Worm (Caenorhabditis elegans) whole organism, young adult: ENCODE data around the gene acl-9.
A peak's percentile ranks its signal among the peaks of the same experiment; 100 is the strongest.

Experiments
- C06A6.2 ChIP-seq: fragments of 200-800 bp; sonication (Bioruptor generic); conservative IDR thresholded peaks from 2 replicates; pipeline ENCODE4 v1.3.6; 2022; ENCODE audit warnings: missing genetic modification characterization, missing compliant biosample characterization
- F22D6.2 ChIP-seq: sonication (generic microtip); optimal IDR thresholded peaks from 2 replicates; lab custom pipeline; 2016; ENCODE audit warnings: mild to moderate bottlenecking, missing genetic modification characterization, missing compliant biosample characterization
- F39B2.1 ChIP-seq: fragments of 200-800 bp; sonication (Bioruptor generic); IDR thresholded peaks from 2 replicates; pipeline ENCODE4 v1.3.6; 2022; ENCODE audit warnings: missing genetic modification reagents, missing genetic modification characterization, missing compliant biosample characterization
- F55B11.4 ChIP-seq: sonication (generic microtip); optimal IDR thresholded peaks from 2 replicates; lab custom pipeline; 2016; ENCODE audit warnings: missing compliant biosample characterization, missing genetic modification characterization, borderline replicate concordance; ENCODE audit not compliant: insufficient read depth
- F57C9.4 ChIP-seq: sonication (generic microtip); optimal IDR thresholded peaks from 2 replicates; lab custom pipeline; 2017; ENCODE audit warnings: mild to moderate bottlenecking, missing genetic modification characterization, missing compliant biosample characterization
- ama-1 ChIP-seq, 3 experiments: fragments of 150-350 bp in 1 of 3; sonication (generic microtip) in 2 of 3; optimal IDR thresholded peaks; 2 replicates each; lab custom pipeline; 2014 to 2018; ENCODE audit warnings: missing biosample characterization in 2 of 3, missing genetic modification characterization in 2 of 3, missing genetic modification reagents in 2 of 3
- athp-1 ChIP-seq: sonication (generic microtip); optimal IDR thresholded peaks from 2 replicates; lab custom pipeline; 2017; ENCODE audit warnings: mild to moderate bottlenecking, missing genetic modification characterization, missing compliant biosample characterization
- cebp-1 ChIP-seq, 2 experiments: fragments of 200-800 bp in 1 of 2; sonication (Bioruptor generic) in 1 of 2; sonication (generic microtip) in 1 of 2; IDR thresholded peaks in 1 of 2; optimal IDR thresholded peaks in 1 of 2; 2 replicates each; pipeline versions ENCODE4 v1.3.6 to Lab custom; 2017 to 2022; ENCODE audit warnings: missing compliant biosample characterization in 2 of 2, missing genetic modification characterization in 2 of 2, mild to moderate bottlenecking in 1 of 2, missing genetic modification reagents in 1 of 2, moderate library complexity in 1 of 2
- ceh-27 ChIP-seq: fragments of 200-800 bp; sonication (Bioruptor generic); optimal IDR thresholded peaks from 2 replicates; lab custom pipeline; 2018; ENCODE audit warnings: mild to moderate bottlenecking, missing genetic modification characterization, moderate library complexity, missing compliant biosample characterization
- ceh-79 ChIP-seq: sonication (generic microtip); optimal IDR thresholded peaks from 2 replicates; lab custom pipeline; 2017; ENCODE audit warnings: mild to moderate bottlenecking, missing genetic modification characterization, missing compliant biosample characterization
- ceh-91 ChIP-seq: fragments of 200-800 bp; sonication (Bioruptor generic); IDR thresholded peaks from 2 replicates; pipeline ENCODE4 v1.3.6; 2022; ENCODE audit warnings: missing genetic modification reagents, missing genetic modification characterization, missing compliant biosample characterization
- die-1 ChIP-seq: sonication (generic microtip); optimal IDR thresholded peaks from 2 replicates; lab custom pipeline; 2016; ENCODE audit warnings: missing genotype, mild to moderate bottlenecking, missing genetic modification characterization, missing compliant biosample characterization
- dox-1 ChIP-seq: fragments of 200-800 bp; sonication (Bioruptor generic); IDR thresholded peaks from 2 replicates; pipeline ENCODE4 v1.3.6; 2022; ENCODE audit warnings: missing genetic modification reagents, missing genetic modification characterization, missing compliant biosample characterization
- egl-44 ChIP-seq: fragments of 200-800 bp; sonication (Bioruptor generic); IDR thresholded peaks from 2 replicates; pipeline ENCODE4 v1.3.6; 2022; ENCODE audit warnings: missing genetic modification reagents, missing genetic modification characterization, missing compliant biosample characterization
- ets-4 ChIP-seq: fragments of 200-800 bp; sonication (Bioruptor generic); optimal IDR thresholded peaks from 2 replicates; lab custom pipeline; 2018; ENCODE audit warnings: mild to moderate bottlenecking, missing genetic modification characterization, missing compliant biosample characterization
- hmg-1.2 ChIP-seq: fragments of 200-800 bp; sonication (Bioruptor generic); IDR thresholded peaks from 2 replicates; pipeline ENCODE4 v1.3.6; 2022; ENCODE audit warnings: missing genetic modification reagents, missing genetic modification characterization, missing compliant biosample characterization
- hsf-1 ChIP-seq: fragments of 200-800 bp; sonication (Bioruptor generic); IDR thresholded peaks from 2 replicates; pipeline ENCODE4 v1.3.6; 2022; ENCODE audit warnings: missing genetic modification reagents, missing genetic modification characterization, missing compliant biosample characterization
- lag-1 ChIP-seq: fragments of 200-800 bp; sonication (Bioruptor generic); IDR thresholded peaks from 2 replicates; pipeline ENCODE4 v1.3.6; 2022; ENCODE audit warnings: missing genetic modification reagents, missing genetic modification characterization, missing compliant biosample characterization
- let-607 ChIP-seq, 2 experiments: fragments of 200-800 bp in 1 of 2; sonication (Bioruptor generic) in 1 of 2; sonication (generic microtip) in 1 of 2; optimal IDR thresholded peaks; 2 replicates each; lab custom pipeline; 2016 to 2018; ENCODE audit warnings: mild to moderate bottlenecking in 2 of 2, missing compliant biosample characterization in 2 of 2, missing genetic modification characterization in 2 of 2, moderate library complexity in 2 of 2, missing genotype in 1 of 2
- lin-26 ChIP-seq: fragments of 200-800 bp; sonication (Bioruptor generic); IDR thresholded peaks from 2 replicates; pipeline ENCODE4 v1.3.6; 2022; ENCODE audit warnings: missing genetic modification reagents, missing genetic modification characterization, missing compliant biosample characterization
- lin-35 ChIP-seq, 3 experiments: fragments of 150-350 bp in 2 of 3; sonication (generic microtip) in 1 of 3; optimal IDR thresholded peaks; 2 replicates each; lab custom pipeline; 2014 to 2018; ENCODE audit warnings: missing biosample characterization in 3 of 3, missing genetic modification characterization in 3 of 3, missing genetic modification reagents in 3 of 3
- lir-1 ChIP-seq: fragments of 200-800 bp; sonication (Bioruptor generic); conservative IDR thresholded peaks from 2 replicates; pipeline ENCODE4 v1.3.6; 2022; ENCODE audit warnings: missing genetic modification reagents, missing genetic modification characterization, missing compliant biosample characterization
- lsy-27 ChIP-seq: sonication (generic microtip); optimal IDR thresholded peaks from 2 replicates; lab custom pipeline; 2017; ENCODE audit warnings: missing genetic modification characterization, mild to moderate bottlenecking, missing compliant biosample characterization, antibody characterized with exemption, missing genotype, borderline replicate concordance; ENCODE audit not compliant: insufficient read depth
- mcd-1 ChIP-seq: fragments of 200-800 bp; sonication (Bioruptor generic); IDR thresholded peaks from 2 replicates; pipeline ENCODE4 v1.3.6; 2022; ENCODE audit warnings: missing genetic modification reagents, missing genetic modification characterization, missing compliant biosample characterization
- mel-28 ChIP-seq: sonication (generic microtip); optimal IDR thresholded peaks from 2 replicates; lab custom pipeline; 2016; ENCODE audit warnings: borderline replicate concordance, mild to moderate bottlenecking, missing genetic modification characterization, missing compliant biosample characterization
- mes-4 ChIP-seq: sonication (generic microtip); optimal IDR thresholded peaks from 2 replicates; lab custom pipeline; 2016; ENCODE audit warnings: missing genotype, missing genetic modification characterization, missing compliant biosample characterization
- nfyb-1 ChIP-seq: fragments of 200-800 bp; sonication (Bioruptor generic); IDR thresholded peaks from 2 replicates; pipeline ENCODE4 v1.3.6; 2022; ENCODE audit warnings: missing genetic modification reagents, missing genetic modification characterization, missing compliant biosample characterization
- nhr-27 ChIP-seq: fragments of 200-800 bp; sonication (Bioruptor generic); optimal IDR thresholded peaks from 2 replicates; lab custom pipeline; 2018; ENCODE audit warnings: mild to moderate bottlenecking, missing genetic modification characterization, moderate library complexity, missing compliant biosample characterization
- nhr-80 ChIP-seq: sonication (generic microtip); optimal IDR thresholded peaks from 2 replicates; lab custom pipeline; 2016; ENCODE audit warnings: missing genetic modification characterization, missing compliant biosample characterization
- pbrm-1 ChIP-seq: fragments of 200-800 bp; sonication (Bioruptor generic); IDR thresholded peaks from 2 replicates; pipeline ENCODE4 v1.3.6; 2022; ENCODE audit warnings: missing genetic modification reagents, missing genetic modification characterization, missing compliant biosample characterization
- pha-4 ChIP-seq: fragments of 150-350 bp; sonication (generic microtip); optimal IDR thresholded peaks from 2 replicates; lab custom pipeline; 2014; ENCODE audit warnings: missing biosample characterization, missing genetic modification reagents, missing genetic modification characterization
- rpc-1 ChIP-seq, 2 experiments: fragments of 150-350 bp in 1 of 2; sonication (generic microtip) in 1 of 2; optimal IDR thresholded peaks; 2 replicates each; lab custom pipeline; 2014 to 2018; ENCODE audit warnings: missing biosample characterization in 1 of 2, missing genetic modification characterization in 1 of 2, missing genetic modification reagents in 1 of 2, missing genotype in 1 of 2
- sdz-38 ChIP-seq: sonication (generic microtip); optimal IDR thresholded peaks from 2 replicates; lab custom pipeline; 2016; ENCODE audit warnings: missing genotype, missing genetic modification characterization, missing compliant biosample characterization
- sea-2 ChIP-seq: fragments of 200-800 bp; sonication (Bioruptor generic); IDR thresholded peaks from 2 replicates; pipeline ENCODE4 v1.3.6; 2022; ENCODE audit warnings: missing genetic modification characterization, missing compliant biosample characterization
- snpc-3.4 ChIP-seq: sonication (generic microtip); optimal IDR thresholded peaks from 2 replicates; lab custom pipeline; 2017; ENCODE audit warnings: missing genetic modification characterization, mild to moderate bottlenecking, missing compliant biosample characterization, antibody characterized with exemption, moderate library complexity, missing genotype, missing genetic modification reagents
- xnd-1 ChIP-seq: sonication (generic microtip); optimal IDR thresholded peaks from 2 replicates; lab custom pipeline; 2016; ENCODE audit warnings: missing genotype, missing genetic modification reagents, missing genetic modification characterization, missing compliant biosample characterization
- ztf-18 ChIP-seq: sonication (generic microtip); optimal IDR thresholded peaks from 2 replicates; lab custom pipeline; 2016; ENCODE audit warnings: missing genotype, mild to moderate bottlenecking, missing genetic modification characterization, missing compliant biosample characterization
- ztf-28 ChIP-seq: fragments of 200-800 bp; sonication (Bioruptor generic); IDR thresholded peaks from 2 replicates; pipeline ENCODE4 v1.3.6; 2022; ENCODE audit warnings: missing genetic modification reagents, missing genetic modification characterization, missing compliant biosample characterization

Gene acl-9

DNA sequence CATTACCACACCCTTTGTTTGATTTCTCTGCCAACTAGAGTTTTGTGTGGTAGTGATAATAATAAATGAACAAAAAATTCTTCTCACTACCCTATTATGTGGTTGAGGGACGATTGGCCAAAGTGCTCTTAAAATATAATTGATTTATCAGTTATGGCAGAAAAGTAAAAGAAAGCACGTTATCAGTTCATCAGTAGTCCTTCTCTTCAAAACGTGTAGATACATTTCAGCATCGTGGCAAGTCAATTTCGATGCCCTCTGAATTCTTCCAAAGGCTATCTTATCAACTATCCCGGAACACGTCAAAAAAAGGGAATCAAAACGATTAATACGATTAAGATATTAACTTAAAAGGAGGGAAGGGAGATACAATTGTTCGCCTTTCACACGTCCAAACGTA, 40.0 kb upstream of the acl-9 start (continued):
- TF ChIP-seq F57C9.4 (no peak), ets-4 (GFP tag; lab: Kevin White, UChicago) (peak; percentile 94), pha-4 (tag; lab: Kevin White, UChicago) (no peak), ceh-27 (GFP tag; lab: Kevin White, UChicago) (no peak), nhr-80 (tag; lab: Kevin White, UChicago) (peak; percentile 96), snpc-3.4 (tag; lab: Kevin White, UChicago) (no peak), rpc-1 (optimal IDR thresholded peaks at IDR 0.05; lab: Kevin White, UChicago) (no peak), rpc-1 (tag; optimal IDR thresholded peaks at IDR 0.05; lab: Kevin White, UChicago) (no peak), lin-35 (GFP tag; optimal IDR thresholded peaks at IDR 0.05; lab: Kevin White, UChicago) (no peak), lir-1 (GFP tag; lab: Robert Waterston, UW) (no peak), egl-44 (GFP tag; lab: Robert Waterston, UW) (peak; percentile 46; the same call in 1 of the 2 replicates), let-607 (tag; optimal IDR thresholded peaks at IDR 0.05; lab: Kevin White, UChicago) (peak; percentile 78 to 82), ztf-28 (GFP tag; lab: Robert Waterston, UW) (no peak), sea-2 (GFP tag; lab: Robert Waterston, UW) (no peak), ztf-18 (tag; lab: Kevin White, UChicago) (no peak), sdz-38 (tag; lab: Kevin White, UChicago) (no peak), F55B11.4 (tag; lab: Kevin White, UChicago) (no peak), mel-28 (tag; lab: Kevin White, UChicago) (no peak), dox-1 (GFP tag; lab: Robert Waterston, UW) (peak; percentile 51; the same call in 1 of the 2 replicates), lsy-27 (no peak), die-1 (tag; lab: Kevin White, UChicago) (no peak), F22D6.2 (tag; lab: Kevin White, UChicago) (no peak), hmg-1.2 (GFP tag; lab: Robert Waterston, UW) (no peak), xnd-1 (tag; lab: Kevin White, UChicago) (no peak), F39B2.1 (GFP tag; lab: Robert Waterston, UW) (no peak)

DNA sequence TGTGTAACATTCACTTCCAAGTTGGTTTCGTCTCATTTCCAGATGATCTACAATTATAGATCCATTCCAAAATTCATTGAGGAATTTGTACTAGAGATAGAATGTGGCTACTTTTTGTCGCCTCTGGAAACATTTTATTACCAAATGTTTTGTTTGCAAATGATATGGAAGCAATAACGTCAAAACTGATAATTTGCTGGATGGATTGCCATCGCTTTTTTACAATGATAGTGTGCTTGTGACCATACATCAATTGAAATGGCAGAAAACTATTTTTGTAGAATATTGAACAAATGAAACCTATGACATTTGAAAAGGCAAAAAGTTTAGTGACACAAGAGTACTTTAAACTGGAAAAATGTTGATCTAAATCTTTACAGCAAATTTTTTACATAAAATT, 38.6 kb upstream of the acl-9 start:
- TF ChIP-seq ceh-91 (GFP tag; lab: Robert Waterston, UW) (no peak), nhr-80 (tag; lab: Kevin White, UChicago) (peak; percentile 53)

DNA sequence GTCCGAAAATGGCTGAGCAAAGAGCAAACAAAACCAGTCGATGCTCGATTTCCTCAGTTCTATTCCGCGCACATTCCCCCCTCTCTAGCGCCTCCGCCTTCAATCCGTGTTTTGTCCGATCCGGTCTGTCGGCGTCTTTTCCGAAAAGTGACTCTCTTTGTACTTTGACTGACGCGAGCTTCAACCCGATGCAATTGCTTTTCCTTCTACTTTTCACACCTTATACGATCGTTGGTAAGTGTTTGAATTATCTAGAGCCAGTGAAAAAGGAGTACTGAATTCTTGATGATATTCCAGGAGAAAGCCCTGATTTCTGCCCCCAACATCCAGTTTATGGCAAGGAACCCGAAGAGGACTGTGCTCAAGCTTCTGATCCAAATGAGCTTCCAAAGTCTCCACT, 38.0 kb upstream of the acl-9 start, which contains the start of gene cht-6:
Gene cht-6, plus strand, starts transcription at position 9 of the 400 bp plus-strand sequence.
- TF ChIP-seq C06A6.2 (GFP tag; lab: Robert Waterston, UW) (no peak), F22D6.2 (tag; lab: Kevin White, UChicago) (no peak), lin-26 (GFP tag; lab: Robert Waterston, UW) (no peak), ceh-27 (GFP tag; lab: Kevin White, UChicago) (no peak), nhr-27 (tag; lab: Kevin White, UChicago) (no peak), die-1 (tag; lab: Kevin White, UChicago) (no peak)

DNA sequence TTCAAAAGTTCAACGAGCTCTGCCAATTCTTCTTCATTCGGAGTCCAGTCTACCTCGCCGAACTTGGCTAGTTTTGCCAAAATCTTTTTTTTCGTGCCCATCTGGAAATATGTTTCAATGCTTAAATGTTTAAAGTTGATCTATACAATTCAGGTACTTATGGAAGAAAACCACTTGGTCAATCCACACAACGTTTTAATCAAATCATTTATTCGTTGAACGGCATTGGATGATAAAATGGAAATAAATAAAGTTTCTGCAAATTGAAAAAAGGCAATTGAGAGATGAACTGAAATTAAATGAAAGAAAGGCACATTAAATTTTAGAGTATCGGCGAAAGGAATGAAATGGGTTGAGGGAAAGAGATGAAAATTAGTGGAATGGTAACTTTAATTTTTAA, 29.0 kb upstream of the acl-9 start, which contains the start of gene urb-1:
Gene urb-1, minus strand, starts transcription at position 101 of the 400 bp plus-strand sequence.
- TF ChIP-seq ama-1 (optimal IDR thresholded peaks at IDR 0.05; lab: Kevin White, UChicago) (no peak), ama-1 (GFP tag; optimal IDR thresholded peaks at IDR 0.05; lab: Kevin White, UChicago) (peak in 1 of 2 experiments; percentile 19), xnd-1 (tag; lab: Kevin White, UChicago) (no peak)

DNA sequence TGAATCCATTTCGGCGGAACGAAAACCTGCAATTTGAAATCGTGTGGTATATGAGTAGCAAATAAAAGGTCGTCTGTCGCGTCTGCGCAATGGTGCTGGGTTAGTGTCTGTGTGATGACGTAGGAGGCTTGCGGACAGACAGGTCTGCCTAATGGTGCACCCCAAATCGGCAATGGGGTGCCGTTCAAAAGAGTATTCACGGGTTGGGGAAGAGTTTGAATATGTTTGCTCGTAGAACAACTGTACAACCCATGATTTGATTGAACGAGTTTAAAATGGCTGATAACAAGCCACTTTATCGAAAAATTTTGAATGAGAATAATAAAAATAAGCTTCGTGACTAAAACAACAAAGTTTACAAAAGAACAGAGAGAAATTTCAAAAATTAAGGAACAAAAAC, 27.1 kb upstream of the acl-9 start, which contains the start of gene T05H4.11:
Gene T05H4.11, minus strand, starts transcription at position 335 of the 400 bp plus-strand sequence.
- TF ChIP-seq ets-4 (GFP tag; lab: Kevin White, UChicago) (peak; percentile 24), ceh-79 (tag; lab: Kevin White, UChicago) (peak; percentile 21), mes-4 (tag; lab: Kevin White, UChicago) (no peak), ama-1 (optimal IDR thresholded peaks at IDR 0.05; lab: Kevin White, UChicago) (peak; percentile 13), ama-1 (GFP tag; optimal IDR thresholded peaks at IDR 0.05; lab: Kevin White, UChicago) (no peak), dox-1 (GFP tag; lab: Robert Waterston, UW) (peak; percentile 31; the same call in 1 of the 2 replicates), mcd-1 (GFP tag; lab: Robert Waterston, UW) (0 out of 2 replicates have a peak, but pooled peaks have one; percentile 29), lag-1 (GFP tag; lab: Robert Waterston, UW) (0 out of 2 replicates have a peak, but pooled peaks have one; percentile 34), cebp-1 (GFP tag; IDR thresholded peaks at IDR 0.05; lab: Robert Waterston, UW) (no peak), cebp-1 (tag; optimal IDR thresholded peaks at IDR 0.05; lab: Kevin White, UChicago) (peak; percentile 20), hsf-1 (GFP tag; lab: Robert Waterston, UW) (no peak), nhr-80 (tag; lab: Kevin White, UChicago) (peak; percentile 16), nfyb-1 (GFP tag; lab: Robert Waterston, UW) (0 out of 2 replicates have a peak, but pooled peaks have one; percentile 15), athp-1 (tag; lab: Kevin White, UChicago) (peak; percentile 17), pbrm-1 (GFP tag; lab: Robert Waterston, UW) (peak; percentile 43; the same call in 1 of the 2 replicates), snpc-3.4 (tag; lab: Kevin White, UChicago) (peak; percentile 0)
